Worm (Caenorhabditis elegans) whole organism, L3 larva: ENCODE results near the gene srx-130.
A peak's percentile ranks its signal among the peaks of the same experiment; 100 is the strongest.

Experiments
- R02D3.7 ChIP-seq: fragments of 150-350 bp; optimal IDR thresholded peaks from 2 replicates; lab custom pipeline; 2014; ENCODE audit warnings: missing biosample characterization, missing genetic modification characterization
- ZK546.5 ChIP-seq: sonication (generic microtip); optimal IDR thresholded peaks from 2 replicates; lab custom pipeline; 2017; ENCODE audit warnings: missing biosample characterization, missing genetic modification characterization
- aly-2 ChIP-seq: fragments of 150-350 bp; optimal IDR thresholded peaks from 2 replicates; lab custom pipeline; 2014; ENCODE audit warnings: missing biosample characterization, missing genetic modification characterization
- ama-1 ChIP-seq: fragments of 150-350 bp; optimal IDR thresholded peaks from 2 replicates; lab custom pipeline; 2018
- ceh-16 ChIP-seq: sonication (generic microtip); optimal IDR thresholded peaks from 2 replicates; lab custom pipeline; 2017; ENCODE audit warnings: missing biosample characterization, missing genetic modification characterization
- ceh-28 ChIP-seq: fragments of 150-350 bp; optimal IDR thresholded peaks from 2 replicates; lab custom pipeline; 2014; ENCODE audit warnings: missing biosample characterization, missing genetic modification reagents, missing genetic modification characterization
- ceh-9 ChIP-seq: sonication (generic microtip); optimal IDR thresholded peaks from 2 replicates; lab custom pipeline; 2018; ENCODE audit warnings: missing biosample characterization, missing genetic modification characterization
- daf-12 ChIP-seq: fragments of 150-350 bp; optimal IDR thresholded peaks from 2 replicates; lab custom pipeline; 2014; ENCODE audit warnings: missing biosample characterization, missing genetic modification reagents, missing genetic modification characterization
- egl-27 ChIP-seq: sonication (generic microtip); optimal IDR thresholded peaks from 4 replicates; lab custom pipeline; 2017; ENCODE audit warnings: missing biosample characterization, missing genetic modification reagents, missing genetic modification characterization
- elt-1 ChIP-seq: fragments of 150-350 bp; optimal IDR thresholded peaks from 2 replicates; lab custom pipeline; 2014; ENCODE audit warnings: missing biosample characterization, missing genetic modification characterization
- elt-2 ChIP-seq: sonication (generic microtip); optimal IDR thresholded peaks from 2 replicates; lab custom pipeline; 2016; ENCODE audit warnings: missing genetic modification reagents, mild to moderate bottlenecking, missing genetic modification characterization, missing compliant biosample characterization
- elt-3 ChIP-seq, 3 experiments: fragments of 150-350 bp in 1 of 3; sonication (generic microtip) in 2 of 3; optimal IDR thresholded peaks; 2 replicates in 2 of 3; 4 replicates in 1 of 3; lab custom pipeline; 2014 to 2017; ENCODE audit warnings: missing biosample characterization in 3 of 3, missing genetic modification characterization in 3 of 3
- fkh-10 ChIP-seq: sonication (generic microtip); optimal IDR thresholded peaks from 2 replicates; lab custom pipeline; 2017; ENCODE audit warnings: missing biosample characterization, missing genetic modification reagents, missing genetic modification characterization
- fkh-2 ChIP-seq: fragments of 150-350 bp; optimal IDR thresholded peaks from 2 replicates; lab custom pipeline; 2014; ENCODE audit warnings: missing biosample characterization, missing genetic modification reagents, missing genetic modification characterization
- hmg-11 ChIP-seq: sonication (generic microtip); optimal IDR thresholded peaks from 2 replicates; lab custom pipeline; 2016; ENCODE audit warnings: missing genetic modification characterization, missing compliant biosample characterization
- jun-1 ChIP-seq: fragments of 150-350 bp; optimal IDR thresholded peaks from 2 replicates; lab custom pipeline; 2014; ENCODE audit warnings: missing biosample characterization, missing genetic modification reagents, missing genetic modification characterization
- lin-15B ChIP-seq: fragments of 150-350 bp; optimal IDR thresholded peaks from 2 replicates; lab custom pipeline; 2014; ENCODE audit warnings: missing biosample characterization, missing genetic modification characterization
- lin-39 ChIP-seq: fragments of 150-350 bp; optimal IDR thresholded peaks from 2 replicates; lab custom pipeline; 2018; ENCODE audit warnings: missing biosample characterization, missing genetic modification reagents, missing genetic modification characterization
- lsy-12 ChIP-seq: sonication (generic microtip); optimal IDR thresholded peaks from 2 replicates; lab custom pipeline; 2016; ENCODE audit warnings: mild to moderate bottlenecking, missing genetic modification characterization, missing compliant biosample characterization
- mdl-1 ChIP-seq: fragments of 150-350 bp; optimal IDR thresholded peaks from 2 replicates; lab custom pipeline; 2014; ENCODE audit warnings: missing biosample characterization, missing genetic modification characterization
- mml-1 ChIP-seq: fragments of 150-350 bp; sonication (generic microtip); optimal IDR thresholded peaks from 3 replicates; lab custom pipeline; 2014; ENCODE audit warnings: missing biosample characterization, missing genetic modification characterization
- nhr-11 ChIP-seq: fragments of 150-350 bp; optimal IDR thresholded peaks from 2 replicates; lab custom pipeline; 2014; ENCODE audit warnings: missing biosample characterization, missing genetic modification characterization
- nhr-12 ChIP-seq: fragments of 150-350 bp; optimal IDR thresholded peaks from 2 replicates; lab custom pipeline; 2014; ENCODE audit warnings: missing biosample characterization, missing genetic modification characterization
- nhr-23 ChIP-seq: fragments of 150-350 bp; optimal IDR thresholded peaks from 2 replicates; lab custom pipeline; 2014; ENCODE audit warnings: missing biosample characterization, missing genetic modification reagents, missing genetic modification characterization
- nhr-237 ChIP-seq: fragments of 150-350 bp; optimal IDR thresholded peaks from 2 replicates; lab custom pipeline; 2014; ENCODE audit warnings: missing biosample characterization, missing genetic modification characterization
- nhr-25 ChIP-seq: sonication (generic microtip); optimal IDR thresholded peaks from 2 replicates; lab custom pipeline; 2017; ENCODE audit warnings: missing biosample characterization, missing genetic modification characterization
- nhr-28 ChIP-seq: fragments of 150-350 bp; optimal IDR thresholded peaks from 2 replicates; lab custom pipeline; 2014; ENCODE audit warnings: missing biosample characterization, missing genetic modification characterization
- nhr-43 ChIP-seq: sonication (generic microtip); optimal IDR thresholded peaks from 2 replicates; lab custom pipeline; 2016; ENCODE audit warnings: mild to moderate bottlenecking, missing genetic modification characterization, missing compliant biosample characterization; ENCODE audit not compliant: poor library complexity, severe bottlenecking
- nhr-76 ChIP-seq: fragments of 150-350 bp; sonication (generic microtip); optimal IDR thresholded peaks from 5 replicates; lab custom pipeline; 2014; ENCODE audit warnings: missing biosample characterization, missing genetic modification characterization
- pha-4 ChIP-seq: fragments of 150-350 bp; optimal IDR thresholded peaks from 2 replicates; lab custom pipeline; 2014; ENCODE audit warnings: missing biosample characterization, missing genetic modification reagents, missing genetic modification characterization
- pqm-1 ChIP-seq: fragments of 150-350 bp; optimal IDR thresholded peaks from 2 replicates; lab custom pipeline; 2017; ENCODE audit warnings: missing biosample characterization, missing genetic modification characterization, inconsistent platforms
- snpc-4 ChIP-seq: fragments of 150-350 bp; optimal IDR thresholded peaks from 2 replicates; lab custom pipeline; 2014; ENCODE audit warnings: missing biosample characterization, missing genetic modification characterization
- tbx-2 ChIP-seq: sonication (generic microtip); optimal IDR thresholded peaks from 2 replicates; lab custom pipeline; 2016; ENCODE audit warnings: mild to moderate bottlenecking, missing genetic modification characterization, missing compliant biosample characterization
- unc-39 ChIP-seq: sonication (generic microtip); optimal IDR thresholded peaks from 4 replicates; lab custom pipeline; 2017; ENCODE audit warnings: missing biosample characterization, missing genetic modification characterization
- unc-62 ChIP-seq: fragments of 150-350 bp; sonication (generic microtip); optimal IDR thresholded peaks from 4 replicates; lab custom pipeline; 2014; ENCODE audit warnings: missing biosample characterization, missing genetic modification reagents, missing genetic modification characterization
- ztf-4 ChIP-seq: fragments of 150-350 bp; optimal IDR thresholded peaks from 2 replicates; lab custom pipeline; 2014; ENCODE audit warnings: missing biosample characterization, missing genetic modification characterization

srx-130 gene

ce11 chrV:13843147-13843546, at the start of gene srx-130:
TSS of gene srx-130 (plus strand) at chrV:13843447.
- TF ChIP-seq daf-12 (tag; lab: Kevin White, UChicago) (no peak), ZK546.5 (tag; lab: Kevin White, UChicago) (no peak), fkh-2 (tag; lab: Kevin White, UChicago) (no peak), elt-3 (tag; optimal IDR thresholded peaks at IDR 0.05; lab: Kevin White, UChicago) (no peak), elt-1 (no peak), unc-39 (tag; lab: Kevin White, UChicago) (no peak), fkh-10 (GFP tag; lab: Kevin White, UChicago) (no peak), pha-4 (tag; lab: Kevin White, UChicago) (no peak), ceh-9 (tag; lab: Kevin White, UChicago) (no peak), lsy-12 (no peak)

DNA sequence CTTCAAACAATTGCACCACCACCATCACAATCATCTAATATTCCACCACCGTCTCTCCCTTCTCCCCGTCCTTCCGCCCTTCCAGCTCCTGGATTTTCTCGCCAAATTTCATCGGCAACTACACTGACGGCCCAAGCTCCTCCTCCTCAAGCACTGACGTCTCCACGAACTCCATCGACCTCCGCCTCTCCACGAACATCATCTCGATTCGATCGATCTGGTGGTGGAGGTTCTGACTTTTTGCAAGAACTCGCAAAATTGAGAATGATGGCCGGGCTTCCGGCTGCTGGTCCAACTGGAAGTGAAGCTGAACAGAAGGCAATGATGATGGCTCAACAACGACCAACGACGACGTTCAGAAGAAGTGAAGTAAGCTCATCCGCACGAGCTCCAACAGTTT, 49.2 kb upstream of the srx-130 start:
- TF ChIP-seq ceh-16 (tag; lab: Kevin White, UChicago) = no peak
- no peak for TF ChIP-seq elt-1
- TF ChIP-seq ama-1 (lab: Kevin White, UChicago) = peak; percentile 36
- no peak for TF ChIP-seq lsy-12

ce11 chrV:13796246-13796776, 46.9 kb upstream of the srx-130 start, which contains the start of gene twk-32:
TSS of gene twk-32 (plus strand) at chrV:13796641.
- TF ChIP-seq pha-4 (tag; lab: Kevin White, UChicago) (peak; percentile 34), mml-1 (tag; lab: Kevin White, UChicago) (peak; percentile 22), fkh-10 (GFP tag; lab: Kevin White, UChicago) (no peak), ama-1 (lab: Kevin White, UChicago) (peak; percentile 73), hmg-11 (tag; lab: Kevin White, UChicago) (no peak)
- TF ChIP-seq, all 47 proteins: peak for 3

DNA sequence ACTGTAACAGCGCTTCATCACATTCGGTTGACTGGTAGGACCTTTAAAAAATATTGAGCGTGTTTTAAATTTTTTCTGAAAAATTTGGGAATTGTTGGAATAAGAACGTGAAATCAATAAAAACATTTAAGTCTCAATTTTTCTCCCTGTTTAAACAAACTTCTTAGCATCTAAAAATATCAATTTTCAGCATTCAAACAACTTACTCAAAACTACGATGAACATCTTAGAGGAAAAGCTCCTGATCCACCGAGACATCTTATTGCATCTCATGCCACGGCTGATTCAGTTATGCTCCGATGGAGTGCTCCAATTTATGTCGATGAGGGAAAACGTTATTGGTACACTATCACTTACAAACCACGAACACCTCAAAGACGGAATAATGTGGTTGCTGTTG, 44.1 kb upstream of the srx-130 start:
- no peak for TF ChIP-seq ceh-16 (tag; lab: Kevin White, UChicago)
- no peak for TF ChIP-seq elt-2 (tag; lab: Kevin White, UChicago)
- no peak for TF ChIP-seq mml-1 (tag; lab: Kevin White, UChicago)
- TF ChIP-seq nhr-237 (tag; lab: Kevin White, UChicago) = no peak
- TF ChIP-seq mdl-1 (tag; lab: Kevin White, UChicago) = no peak
- no peak for TF ChIP-seq daf-12 (tag; lab: Kevin White, UChicago)

ce11 chrV:13803902-13804301, 39.3 kb upstream of the srx-130 start, which contains the start of gene swan-2:
TSS of gene swan-2 (minus strand) at chrV:13804281.
- TF ChIP-seq mml-1 (tag; lab: Kevin White, UChicago) = no peak
- TF ChIP-seq elt-2 (tag; lab: Kevin White, UChicago) = peak; percentile 5
- peak; percentile 5 for TF ChIP-seq ama-1 (lab: Kevin White, UChicago)
- TF ChIP-seq aly-2 (tag; lab: Kevin White, UChicago) = no peak
- TF ChIP-seq ztf-4 (tag; lab: Kevin White, UChicago) = no peak
- no peak for TF ChIP-seq nhr-76 (tag; lab: Kevin White, UChicago)

DNA sequence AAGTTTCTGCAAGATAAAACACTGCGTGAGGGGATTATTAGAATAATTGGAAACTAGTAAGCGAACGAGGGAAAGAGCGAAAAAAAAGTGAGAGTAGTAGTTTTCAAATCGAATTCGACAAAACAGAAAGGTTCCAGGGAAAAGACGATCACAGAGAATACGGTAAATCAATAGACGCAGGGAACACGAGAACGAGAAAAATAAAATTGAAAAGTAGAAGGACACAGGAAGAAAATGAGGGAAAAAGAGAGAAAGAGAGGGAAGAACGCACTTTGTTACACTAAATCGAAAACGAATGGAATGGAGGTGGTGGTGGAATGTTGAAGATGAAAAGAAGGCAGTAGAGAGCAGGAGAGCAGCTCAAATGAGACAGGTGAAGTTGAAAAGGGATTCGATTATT, 36.0 kb upstream of the srx-130 start, which contains the start of gene swan-1:
TSS of gene swan-1 (minus strand) at position 6 of the 400 bp plus-strand sequence.
- TF ChIP-seq nhr-25 (tag; lab: Kevin White, UChicago) (peak; percentile 14), unc-39 (tag; lab: Kevin White, UChicago) (no peak)
- TF ChIP-seq, all 47 proteins: peak for 1

ce11 chrV:13808462-13808867, 34.8 kb upstream of the srx-130 start:
- peak; percentile 77 for TF ChIP-seq nhr-25 (tag; lab: Kevin White, UChicago)
- TF ChIP-seq hmg-11 (tag; lab: Kevin White, UChicago) = peak; percentile 75
- TF ChIP-seq fkh-2 (tag; lab: Kevin White, UChicago) = no peak
- no peak for TF ChIP-seq tbx-2 (tag; lab: Kevin White, UChicago)
- TF ChIP-seq pha-4 (tag; lab: Kevin White, UChicago) = no peak
- TF ChIP-seq mml-1 (tag; lab: Kevin White, UChicago) = no peak
- TF ChIP-seq lin-39 (tag; lab: Kevin White, UChicago) = no peak
- peak; percentile 45 for TF ChIP-seq lsy-12
- TF ChIP-seq nhr-11 (tag; lab: Kevin White, UChicago) = no peak
- TF ChIP-seq unc-62 = no peak
- TF ChIP-seq ceh-28 = peak; percentile 65
- peak; percentile 53 for TF ChIP-seq snpc-4 (tag; lab: Kevin White, UChicago)
- no peak for TF ChIP-seq daf-12 (tag; lab: Kevin White, UChicago)
- TF ChIP-seq R02D3.7 = peak; percentile 31
- TF ChIP-seq nhr-43 (tag; lab: Kevin White, UChicago) = no peak
- no peak for TF ChIP-seq nhr-12 (tag; lab: Kevin White, UChicago)
- TF ChIP-seq jun-1 = peak; percentile 42
- TF ChIP-seq nhr-28 = no peak
- no peak for TF ChIP-seq nhr-76 (tag; lab: Kevin White, UChicago)
- TF ChIP-seq elt-2 (tag; lab: Kevin White, UChicago) = peak; percentile 65
- no peak for TF ChIP-seq mdl-1 (tag; lab: Kevin White, UChicago)
- no peak for TF ChIP-seq nhr-237 (tag; lab: Kevin White, UChicago)
- no peak for TF ChIP-seq elt-3 (tag; optimal IDR thresholded peaks at IDR 0.05; lab: Kevin White, UChicago)
- TF ChIP-seq nhr-23 (tag; lab: Kevin White, UChicago) = peak; percentile 63
- TF ChIP-seq egl-27 = peak; percentile 18
- TF ChIP-seq aly-2 (tag; lab: Kevin White, UChicago) = no peak
- TF ChIP-seq pqm-1 = peak; percentile 6
- TF ChIP-seq lin-15B = peak; percentile 73
- no peak for TF ChIP-seq ceh-9 (tag; lab: Kevin White, UChicago)
